Worm (Caenorhabditis elegans) whole organism, mixed stage, embryonic: Measurements from ENCODE around the gene str-238.

ENCODE experiments used
- lin-13 ChIP-seq: fragments of 150-350 bp; optimal IDR thresholded peaks from 2 replicates; lab custom pipeline; 2014; ENCODE audit warnings: missing biosample characterization, missing genetic modification characterization
- unc-39 ChIP-seq: fragments of 150-350 bp; optimal IDR thresholded peaks from 2 replicates; lab custom pipeline; 2014; ENCODE audit warnings: missing biosample characterization, missing genetic modification characterization

ce11 chrV:808260-808659, 43.4 kb downstream of the str-238 start:
- TF ChIP-seq lin-13 (no peak), unc-39 (tag; lab: Kevin White, UChicago) (no peak)
